Worm (Caenorhabditis elegans) whole organism, L3 larva: ENCODE data around the gene srg-69.
A peak's percentile ranks its signal among the peaks of the same experiment; 100 is the strongest.

ENCODE experiments used
- R02D3.7 ChIP-seq: fragments of 150-350 bp; optimal IDR thresholded peaks from 2 replicates; lab custom pipeline; 2014; ENCODE audit warnings: missing biosample characterization, missing genetic modification characterization
- ZK546.5 ChIP-seq: sonication (generic microtip); optimal IDR thresholded peaks from 2 replicates; lab custom pipeline; 2017; ENCODE audit warnings: missing biosample characterization, missing genetic modification characterization
- aly-2 ChIP-seq: fragments of 150-350 bp; optimal IDR thresholded peaks from 2 replicates; lab custom pipeline; 2014; ENCODE audit warnings: missing biosample characterization, missing genetic modification characterization
- ama-1 ChIP-seq: fragments of 150-350 bp; optimal IDR thresholded peaks from 2 replicates; lab custom pipeline; 2018
- ceh-16 ChIP-seq: sonication (generic microtip); optimal IDR thresholded peaks from 2 replicates; lab custom pipeline; 2017; ENCODE audit warnings: missing biosample characterization, missing genetic modification characterization
- ceh-28 ChIP-seq: fragments of 150-350 bp; optimal IDR thresholded peaks from 2 replicates; lab custom pipeline; 2014; ENCODE audit warnings: missing biosample characterization, missing genetic modification reagents, missing genetic modification characterization
- ceh-82 ChIP-seq: fragments of 150-350 bp; optimal IDR thresholded peaks from 2 replicates; lab custom pipeline; 2014; ENCODE audit warnings: missing biosample characterization, missing genetic modification characterization
- ceh-9 ChIP-seq: sonication (generic microtip); optimal IDR thresholded peaks from 2 replicates; lab custom pipeline; 2018; ENCODE audit warnings: missing biosample characterization, missing genetic modification characterization
- daf-12 ChIP-seq: fragments of 150-350 bp; optimal IDR thresholded peaks from 2 replicates; lab custom pipeline; 2014; ENCODE audit warnings: missing biosample characterization, missing genetic modification reagents, missing genetic modification characterization
- egl-27 ChIP-seq: sonication (generic microtip); optimal IDR thresholded peaks from 4 replicates; lab custom pipeline; 2017; ENCODE audit warnings: missing biosample characterization, missing genetic modification reagents, missing genetic modification characterization
- egl-5 ChIP-seq: fragments of 150-350 bp; optimal IDR thresholded peaks from 2 replicates; lab custom pipeline; 2017; ENCODE audit warnings: missing biosample characterization, missing genetic modification reagents, missing genetic modification characterization, inconsistent platforms
- elt-1 ChIP-seq: fragments of 150-350 bp; optimal IDR thresholded peaks from 2 replicates; lab custom pipeline; 2014; ENCODE audit warnings: missing biosample characterization, missing genetic modification characterization
- elt-2 ChIP-seq: sonication (generic microtip); optimal IDR thresholded peaks from 2 replicates; lab custom pipeline; 2016; ENCODE audit warnings: missing genetic modification reagents, mild to moderate bottlenecking, missing genetic modification characterization, missing compliant biosample characterization
- eor-1 ChIP-seq, 2 experiments: fragments of 150-350 bp; optimal IDR thresholded peaks; 2 replicates each; lab custom pipeline; 2014 to 2018; ENCODE audit warnings: missing biosample characterization in 2 of 2, missing genetic modification characterization in 2 of 2
- fkh-10 ChIP-seq: sonication (generic microtip); optimal IDR thresholded peaks from 2 replicates; lab custom pipeline; 2017; ENCODE audit warnings: missing biosample characterization, missing genetic modification reagents, missing genetic modification characterization
- fkh-2 ChIP-seq: fragments of 150-350 bp; optimal IDR thresholded peaks from 2 replicates; lab custom pipeline; 2014; ENCODE audit warnings: missing biosample characterization, missing genetic modification reagents, missing genetic modification characterization
- fos-1 ChIP-seq: fragments of 150-350 bp; optimal IDR thresholded peaks from 2 replicates; lab custom pipeline; 2014; ENCODE audit warnings: missing biosample characterization, missing genetic modification characterization
- hmg-11 ChIP-seq: sonication (generic microtip); optimal IDR thresholded peaks from 2 replicates; lab custom pipeline; 2016; ENCODE audit warnings: missing genetic modification characterization, missing compliant biosample characterization
- jun-1 ChIP-seq: fragments of 150-350 bp; optimal IDR thresholded peaks from 2 replicates; lab custom pipeline; 2014; ENCODE audit warnings: missing biosample characterization, missing genetic modification reagents, missing genetic modification characterization
- lin-15B ChIP-seq: fragments of 150-350 bp; optimal IDR thresholded peaks from 2 replicates; lab custom pipeline; 2014; ENCODE audit warnings: missing biosample characterization, missing genetic modification characterization
- lin-39 ChIP-seq: fragments of 150-350 bp; optimal IDR thresholded peaks from 2 replicates; lab custom pipeline; 2018; ENCODE audit warnings: missing biosample characterization, missing genetic modification reagents, missing genetic modification characterization
- lsy-12 ChIP-seq: sonication (generic microtip); optimal IDR thresholded peaks from 2 replicates; lab custom pipeline; 2016; ENCODE audit warnings: mild to moderate bottlenecking, missing genetic modification characterization, missing compliant biosample characterization
- mdl-1 ChIP-seq: fragments of 150-350 bp; optimal IDR thresholded peaks from 2 replicates; lab custom pipeline; 2014; ENCODE audit warnings: missing biosample characterization, missing genetic modification characterization
- mml-1 ChIP-seq: fragments of 150-350 bp; sonication (generic microtip); optimal IDR thresholded peaks from 3 replicates; lab custom pipeline; 2014; ENCODE audit warnings: missing biosample characterization, missing genetic modification characterization
- nfya-1 ChIP-seq: sonication (generic microtip); optimal IDR thresholded peaks from 2 replicates; lab custom pipeline; 2017; ENCODE audit warnings: missing genetic modification characterization, mild to moderate bottlenecking, missing compliant biosample characterization, antibody characterized with exemption, moderate library complexity; ENCODE audit not compliant: insufficient read depth
- nhr-11 ChIP-seq: fragments of 150-350 bp; optimal IDR thresholded peaks from 2 replicates; lab custom pipeline; 2014; ENCODE audit warnings: missing biosample characterization, missing genetic modification characterization
- nhr-12 ChIP-seq: fragments of 150-350 bp; optimal IDR thresholded peaks from 2 replicates; lab custom pipeline; 2014; ENCODE audit warnings: missing biosample characterization, missing genetic modification characterization
- nhr-23 ChIP-seq: fragments of 150-350 bp; optimal IDR thresholded peaks from 2 replicates; lab custom pipeline; 2014; ENCODE audit warnings: missing biosample characterization, missing genetic modification reagents, missing genetic modification characterization
- nhr-25 ChIP-seq: sonication (generic microtip); optimal IDR thresholded peaks from 2 replicates; lab custom pipeline; 2017; ENCODE audit warnings: missing biosample characterization, missing genetic modification characterization
- nhr-28 ChIP-seq: fragments of 150-350 bp; optimal IDR thresholded peaks from 2 replicates; lab custom pipeline; 2014; ENCODE audit warnings: missing biosample characterization, missing genetic modification characterization
- nhr-43 ChIP-seq: sonication (generic microtip); optimal IDR thresholded peaks from 2 replicates; lab custom pipeline; 2016; ENCODE audit warnings: mild to moderate bottlenecking, missing genetic modification characterization, missing compliant biosample characterization; ENCODE audit not compliant: poor library complexity, severe bottlenecking
- nhr-76 ChIP-seq: fragments of 150-350 bp; sonication (generic microtip); optimal IDR thresholded peaks from 5 replicates; lab custom pipeline; 2014; ENCODE audit warnings: missing biosample characterization, missing genetic modification characterization
- nhr-77 ChIP-seq: fragments of 150-350 bp; optimal IDR thresholded peaks from 2 replicates; lab custom pipeline; 2014; ENCODE audit warnings: missing biosample characterization, missing genetic modification characterization
- pha-4 ChIP-seq: fragments of 150-350 bp; optimal IDR thresholded peaks from 2 replicates; lab custom pipeline; 2014; ENCODE audit warnings: missing biosample characterization, missing genetic modification reagents, missing genetic modification characterization
- pqm-1 ChIP-seq: fragments of 150-350 bp; optimal IDR thresholded peaks from 2 replicates; lab custom pipeline; 2017; ENCODE audit warnings: missing biosample characterization, missing genetic modification characterization, inconsistent platforms
- sea-2 ChIP-seq: fragments of 150-350 bp; sonication (generic microtip); optimal IDR thresholded peaks from 4 replicates; lab custom pipeline; 2014; ENCODE audit warnings: missing biosample characterization, missing genetic modification reagents, missing genetic modification characterization
- skn-1 ChIP-seq: fragments of 150-350 bp; optimal IDR thresholded peaks from 2 replicates; lab custom pipeline; 2014; ENCODE audit warnings: missing biosample characterization, missing genetic modification characterization
- snpc-4 ChIP-seq: fragments of 150-350 bp; optimal IDR thresholded peaks from 2 replicates; lab custom pipeline; 2014; ENCODE audit warnings: missing biosample characterization, missing genetic modification characterization
- tbx-2 ChIP-seq: sonication (generic microtip); optimal IDR thresholded peaks from 2 replicates; lab custom pipeline; 2016; ENCODE audit warnings: mild to moderate bottlenecking, missing genetic modification characterization, missing compliant biosample characterization
- unc-39 ChIP-seq: sonication (generic microtip); optimal IDR thresholded peaks from 4 replicates; lab custom pipeline; 2017; ENCODE audit warnings: missing biosample characterization, missing genetic modification characterization
- unc-62 ChIP-seq: fragments of 150-350 bp; sonication (generic microtip); optimal IDR thresholded peaks from 4 replicates; lab custom pipeline; 2014; ENCODE audit warnings: missing biosample characterization, missing genetic modification reagents, missing genetic modification characterization
- zag-1 ChIP-seq: fragments of 150-350 bp; optimal IDR thresholded peaks from 2 replicates; lab custom pipeline; 2014; ENCODE audit warnings: missing biosample characterization, missing genetic modification characterization
- ztf-11 ChIP-seq: fragments of 150-350 bp; optimal IDR thresholded peaks from 2 replicates; lab custom pipeline; 2014; ENCODE audit warnings: missing biosample characterization, missing genetic modification characterization
- ztf-4 ChIP-seq: fragments of 150-350 bp; optimal IDR thresholded peaks from 2 replicates; lab custom pipeline; 2014; ENCODE audit warnings: missing biosample characterization, missing genetic modification characterization

Gene srg-69

ce11 chrII:5335370-5336034, 20.0 kb upstream of the srg-69 start:
- no peak for TF ChIP-seq R02D3.7
- TF ChIP-seq tbx-2 (tag; lab: Kevin White, UChicago) = no peak
- peak; percentile 11 for TF ChIP-seq elt-2 (tag; lab: Kevin White, UChicago)
- TF ChIP-seq lin-39 (tag; lab: Kevin White, UChicago) = peak; percentile 51
- TF ChIP-seq nhr-76 = no peak
- peak; percentile 11 for TF ChIP-seq jun-1 (tag; lab: Kevin White, UChicago)
- no peak for TF ChIP-seq unc-39 (tag; lab: Kevin White, UChicago)
- TF ChIP-seq skn-1 = no peak
- peak; percentile 48 for TF ChIP-seq hmg-11 (tag; lab: Kevin White, UChicago)
- no peak for TF ChIP-seq nhr-77 (tag; lab: Kevin White, UChicago)
- TF ChIP-seq nhr-11 (tag; lab: Kevin White, UChicago) = peak; percentile 28

- TF ChIP-seq tbx-2 (tag; lab: Kevin White, UChicago) (peak; percentile 46), nfya-1 (tag; lab: Kevin White, UChicago) (peak; percentile 85), zag-1 (tag; lab: Kevin White, UChicago) (peak; percentile 50), egl-5 (tag; lab: Kevin White, UChicago) (peak; percentile 54), sea-2 (GFP tag; lab: Kevin White, UChicago) (peak; percentile 6), lin-15B (tag; lab: Kevin White, UChicago) (peak; percentile 6), ztf-4 (tag; lab: Kevin White, UChicago) (no peak), lin-39 (tag; lab: Kevin White, UChicago) (peak; percentile 68), nhr-76 (no peak), nhr-28 (no peak), fkh-10 (GFP tag; lab: Kevin White, UChicago) (peak; percentile 68), ama-1 (peak; percentile 66)
These were observed 19.5 kb upstream of the srg-69 start for ce11 chrII:5336035-5336376.

- no peak for TF ChIP-seq mdl-1
- peak; percentile 9 for TF ChIP-seq egl-5 (tag; lab: Kevin White, UChicago)
- no peak for TF ChIP-seq daf-12 (tag; lab: Kevin White, UChicago)
- TF ChIP-seq skn-1 = no peak
- no peak for TF ChIP-seq R02D3.7
- TF ChIP-seq ceh-9 (tag; lab: Kevin White, UChicago) = no peak
- no peak for TF ChIP-seq sea-2 (GFP tag; lab: Kevin White, UChicago)
- no peak for TF ChIP-seq mml-1 (tag; lab: Kevin White, UChicago)
- TF ChIP-seq fos-1 (tag; lab: Kevin White, UChicago) = peak; percentile 98
- TF ChIP-seq jun-1 (tag; lab: Kevin White, UChicago) = peak; percentile 97
- no peak for TF ChIP-seq ama-1
- TF ChIP-seq ceh-82 (tag; lab: Kevin White, UChicago) = no peak
- TF ChIP-seq pha-4 (tag; lab: Kevin White, UChicago) = peak; percentile 98
- TF ChIP-seq lin-15B (tag; lab: Kevin White, UChicago) = peak; percentile 56
- TF ChIP-seq elt-2 (tag; lab: Kevin White, UChicago) = peak; percentile 81
- no peak for TF ChIP-seq unc-39 (tag; lab: Kevin White, UChicago)
- TF ChIP-seq ceh-16 (tag; lab: Kevin White, UChicago) = no peak
- TF ChIP-seq nhr-77 (tag; lab: Kevin White, UChicago) = no peak
- peak; percentile 59 for TF ChIP-seq snpc-4 (tag; lab: Kevin White, UChicago)
- no peak for TF ChIP-seq eor-1 (tag; optimal IDR thresholded peaks at IDR 0.05; lab: Kevin White, UChicago)
- TF ChIP-seq fkh-2 (tag; lab: Kevin White, UChicago) = no peak
- TF ChIP-seq nhr-25 = peak; percentile 62
- TF ChIP-seq ceh-28 (tag; lab: Kevin White, UChicago) = peak; percentile 61
- peak; percentile 29 for TF ChIP-seq unc-62 (GFP tag; lab: Kevin White, UChicago)
- no peak for TF ChIP-seq aly-2 (tag; lab: Kevin White, UChicago)
- no peak for TF ChIP-seq nhr-12
- TF ChIP-seq nhr-23 (tag; lab: Kevin White, UChicago) = peak; percentile 48
- no peak for TF ChIP-seq ztf-11 (tag; lab: Kevin White, UChicago)
- TF ChIP-seq nfya-1 (tag; lab: Kevin White, UChicago) = peak; percentile 81
- TF ChIP-seq lin-39 (tag; lab: Kevin White, UChicago) = peak; percentile 45
- peak; percentile 35 for TF ChIP-seq lsy-12
- no peak for TF ChIP-seq zag-1 (tag; lab: Kevin White, UChicago)
- TF ChIP-seq egl-27 (tag; lab: Kevin White, UChicago) = peak; percentile 12
- peak; percentile 69 for TF ChIP-seq nhr-76
- TF ChIP-seq nhr-28 = no peak
- TF ChIP-seq nhr-11 (tag; lab: Kevin White, UChicago) = peak; percentile 39
- no peak for TF ChIP-seq ZK546.5 (tag; lab: Kevin White, UChicago)
- peak; percentile 9 for TF ChIP-seq pqm-1
- peak; percentile 22 for TF ChIP-seq nhr-43 (tag; lab: Kevin White, UChicago)
- TF ChIP-seq hmg-11 (tag; lab: Kevin White, UChicago) = peak; percentile 56
- TF ChIP-seq elt-1 (tag; lab: Kevin White, UChicago) = no peak
- peak; percentile 31 for TF ChIP-seq tbx-2 (tag; lab: Kevin White, UChicago)
- TF ChIP-seq ztf-4 (tag; lab: Kevin White, UChicago) = peak; percentile 50
These were observed 18.6 kb upstream of the srg-69 start for ce11 chrII:5336660-5337494.
